Worm (Caenorhabditis elegans) whole organism, L1 larva: ENCODE results near the gene popl-1.

Source experiments
- C04F5.9 ChIP-seq: sonication (generic microtip); optimal IDR thresholded peaks from 2 replicates; lab custom pipeline; 2016; ENCODE audit warnings: missing genetic modification characterization, missing compliant biosample characterization
- C16A3.4 ChIP-seq: fragments of 150-350 bp; optimal IDR thresholded peaks from 2 replicates; lab custom pipeline; 2014; ENCODE audit warnings: missing biosample characterization, missing genetic modification characterization
- Y116A8C.19 ChIP-seq: sonication (generic microtip); optimal IDR thresholded peaks from 2 replicates; lab custom pipeline; 2016; ENCODE audit warnings: missing compliant biosample characterization, missing genetic modification characterization, borderline replicate concordance
- alr-1 ChIP-seq: fragments of 200-800 bp; sonication (Bioruptor generic); optimal IDR thresholded peaks from 2 replicates; lab custom pipeline; 2018; ENCODE audit warnings: borderline replicate concordance, mild to moderate bottlenecking, missing genetic modification characterization, missing compliant biosample characterization
- ama-1 ChIP-seq: fragments of 150-350 bp; optimal IDR thresholded peaks from 2 replicates; lab custom pipeline; 2014
- blmp-1 ChIP-seq: fragments of 150-350 bp; optimal IDR thresholded peaks from 2 replicates; lab custom pipeline; 2014; ENCODE audit warnings: missing biosample characterization, missing genetic modification characterization
- ceh-63 ChIP-seq: fragments of 200-800 bp; sonication (Bioruptor generic); optimal IDR thresholded peaks from 2 replicates; lab custom pipeline; 2018; ENCODE audit warnings: mild to moderate bottlenecking, missing genetic modification characterization, missing compliant biosample characterization
- ceh-88 ChIP-seq: fragments of 200-800 bp; sonication (Bioruptor generic); IDR thresholded peaks from 2 replicates; pipeline ENCODE4 v1.3.6; 2022; ENCODE audit warnings: missing genetic modification characterization, missing compliant biosample characterization
- ceh-90 ChIP-seq: sonication (generic microtip); optimal IDR thresholded peaks from 2 replicates; lab custom pipeline; 2016; ENCODE audit warnings: missing genetic modification characterization, missing compliant biosample characterization
- ces-1 ChIP-seq: fragments of 150-350 bp; optimal IDR thresholded peaks from 2 replicates; lab custom pipeline; 2014; ENCODE audit warnings: missing biosample characterization, missing genetic modification reagents, missing genetic modification characterization
- dsc-1 ChIP-seq: sonication (generic microtip); optimal IDR thresholded peaks from 2 replicates; lab custom pipeline; 2016; ENCODE audit warnings: mild to moderate bottlenecking, missing genetic modification characterization, missing compliant biosample characterization
- efl-1 ChIP-seq, 4 experiments: fragments of 150-350 bp; optimal IDR thresholded peaks in 3 of 4; peaks in 1 of 4; 1 replicate in 1 of 4; 2 replicates in 3 of 4; lab custom pipeline; 2014; ENCODE audit warnings: missing biosample characterization in 2 of 4, missing genetic modification characterization in 2 of 4, missing genetic modification reagents in 2 of 4
- efl-3 ChIP-seq: fragments of 200-800 bp; sonication (Bioruptor generic); optimal IDR thresholded peaks from 2 replicates; lab custom pipeline; 2018; ENCODE audit warnings: mild to moderate bottlenecking, missing genetic modification characterization, missing compliant biosample characterization
- elt-2 ChIP-seq: sonication (generic microtip); optimal IDR thresholded peaks from 2 replicates; lab custom pipeline; 2016; ENCODE audit warnings: missing genetic modification characterization, mild to moderate bottlenecking, inconsistent platforms, missing compliant biosample characterization, missing genetic modification reagents
- elt-3 ChIP-seq, 6 experiments: fragments of 150-350 bp in 1 of 6; sonication (generic microtip); optimal IDR thresholded peaks; 2 replicates each; lab custom pipeline; 2017 to 2018; ENCODE audit warnings: missing biosample characterization in 6 of 6, missing genetic modification characterization in 6 of 6, inconsistent platforms in 1 of 6
- fkh-10 ChIP-seq: sonication (generic microtip); optimal IDR thresholded peaks from 2 replicates; lab custom pipeline; 2017; ENCODE audit warnings: missing biosample characterization, missing genetic modification reagents, missing genetic modification characterization
- fkh-4 ChIP-seq: sonication (generic microtip); optimal IDR thresholded peaks from 2 replicates; lab custom pipeline; 2016; ENCODE audit warnings: missing compliant biosample characterization, missing genetic modification characterization, borderline replicate concordance
- hlh-17 ChIP-seq: fragments of 200-800 bp; sonication (Bioruptor generic); optimal IDR thresholded peaks from 2 replicates; lab custom pipeline; 2018; ENCODE audit warnings: missing genetic modification characterization, mild to moderate bottlenecking, missing compliant biosample characterization, moderate library complexity, borderline replicate concordance
- hlh-4 ChIP-seq: sonication (generic microtip); optimal IDR thresholded peaks from 2 replicates; lab custom pipeline; 2016; ENCODE audit warnings: mild to moderate bottlenecking, missing genetic modification characterization, missing compliant biosample characterization
- irx-1 ChIP-seq: sonication (generic microtip); optimal IDR thresholded peaks from 2 replicates; lab custom pipeline; 2016; ENCODE audit warnings: missing genetic modification characterization, missing compliant biosample characterization
- lin-14 ChIP-seq: fragments of 200-800 bp; sonication (Bioruptor generic); optimal IDR thresholded peaks from 2 replicates; lab custom pipeline; 2018; ENCODE audit warnings: mild to moderate bottlenecking, missing genetic modification characterization, moderate library complexity, missing compliant biosample characterization
- lin-15B ChIP-seq: fragments of 150-350 bp; sonication (generic microtip); optimal IDR thresholded peaks from 3 replicates; lab custom pipeline; 2014; ENCODE audit warnings: missing biosample characterization, missing genetic modification characterization
- lin-35 ChIP-seq, 2 experiments: fragments of 150-350 bp; optimal IDR thresholded peaks; 2 replicates each; lab custom pipeline; 2014; ENCODE audit warnings: missing biosample characterization in 2 of 2, missing genetic modification characterization in 2 of 2, missing genetic modification reagents in 2 of 2
- lin-39 ChIP-seq: fragments of 150-350 bp; optimal IDR thresholded peaks from 2 replicates; lab custom pipeline; 2014; ENCODE audit warnings: missing biosample characterization, missing genetic modification reagents, missing genetic modification characterization
- mab-9 ChIP-seq: fragments of 200-800 bp; sonication (Bioruptor generic); IDR thresholded peaks from 2 replicates; pipeline ENCODE4 v1.3.6; 2022; ENCODE audit warnings: missing genetic modification reagents, missing genetic modification characterization, missing compliant biosample characterization
- mep-1 ChIP-seq: fragments of 150-350 bp; optimal IDR thresholded peaks from 2 replicates; lab custom pipeline; 2014; ENCODE audit warnings: missing biosample characterization, missing genetic modification characterization
- nhr-12 ChIP-seq: sonication (generic microtip); optimal IDR thresholded peaks from 2 replicates; lab custom pipeline; 2017; ENCODE audit warnings: missing biosample characterization, missing genetic modification characterization
- nhr-19 ChIP-seq: fragments of 200-800 bp; sonication (Bioruptor generic); conservative IDR thresholded peaks from 2 replicates; pipeline ENCODE4 v1.3.6; 2022; ENCODE audit warnings: missing genetic modification characterization, missing compliant biosample characterization
- nhr-237 ChIP-seq: fragments of 150-350 bp; optimal IDR thresholded peaks from 2 replicates; lab custom pipeline; 2014; ENCODE audit warnings: missing biosample characterization, missing genetic modification characterization
- nhr-28 ChIP-seq: fragments of 150-350 bp; optimal IDR thresholded peaks from 2 replicates; lab custom pipeline; 2014; ENCODE audit warnings: missing biosample characterization, missing genetic modification characterization
- nhr-47 ChIP-seq: sonication (generic microtip); optimal IDR thresholded peaks from 2 replicates; lab custom pipeline; 2016; ENCODE audit warnings: mild to moderate bottlenecking, missing genetic modification characterization, moderate library complexity, missing compliant biosample characterization
- nhr-84 ChIP-seq: sonication (generic microtip); optimal IDR thresholded peaks from 2 replicates; lab custom pipeline; 2017; ENCODE audit warnings: missing biosample characterization, missing genetic modification characterization
- nhr-85 ChIP-seq: sonication (generic microtip); peaks from one replicate; lab custom pipeline; 2016; ENCODE audit warnings: missing genetic modification characterization, inconsistent platforms, missing compliant biosample characterization
- nhr-90 ChIP-seq: sonication (generic microtip); optimal IDR thresholded peaks from 2 replicates; lab custom pipeline; 2016; ENCODE audit warnings: mild to moderate bottlenecking, missing genetic modification characterization, missing compliant biosample characterization; ENCODE audit not compliant: poor library complexity
- pax-3 ChIP-seq: fragments of 200-800 bp; sonication (Bioruptor generic); optimal IDR thresholded peaks from 2 replicates; lab custom pipeline; 2018; ENCODE audit warnings: mild to moderate bottlenecking, missing genetic modification characterization, moderate library complexity, missing compliant biosample characterization
- rnt-1 ChIP-seq: sonication (generic microtip); optimal IDR thresholded peaks from 2 replicates; lab custom pipeline; 2016; ENCODE audit warnings: mild to moderate bottlenecking, missing genetic modification characterization, moderate library complexity, missing compliant biosample characterization
- snu-23 ChIP-seq: sonication (generic microtip); optimal IDR thresholded peaks from 2 replicates; lab custom pipeline; 2016; ENCODE audit warnings: missing genetic modification characterization, missing compliant biosample characterization
- sox-4 ChIP-seq: sonication (generic microtip); optimal IDR thresholded peaks from 2 replicates; lab custom pipeline; 2016; ENCODE audit warnings: missing genetic modification characterization, missing compliant biosample characterization
- sptf-1 ChIP-seq: fragments of 150-350 bp; optimal IDR thresholded peaks from 2 replicates; lab custom pipeline; 2014; ENCODE audit warnings: missing biosample characterization, missing genetic modification characterization
- tbx-2 ChIP-seq: sonication (generic microtip); optimal IDR thresholded peaks from 2 replicates; lab custom pipeline; 2016; ENCODE audit warnings: missing genetic modification characterization, missing compliant biosample characterization
- unc-30 ChIP-seq: sonication (generic microtip); optimal IDR thresholded peaks from 2 replicates; lab custom pipeline; 2017; ENCODE audit warnings: missing biosample characterization, missing genetic modification characterization
- unc-62 ChIP-seq: fragments of 150-350 bp; optimal IDR thresholded peaks from 2 replicates; lab custom pipeline; 2014; ENCODE audit warnings: missing biosample characterization, missing genetic modification reagents, missing genetic modification characterization

popl-1 gene

DNA sequence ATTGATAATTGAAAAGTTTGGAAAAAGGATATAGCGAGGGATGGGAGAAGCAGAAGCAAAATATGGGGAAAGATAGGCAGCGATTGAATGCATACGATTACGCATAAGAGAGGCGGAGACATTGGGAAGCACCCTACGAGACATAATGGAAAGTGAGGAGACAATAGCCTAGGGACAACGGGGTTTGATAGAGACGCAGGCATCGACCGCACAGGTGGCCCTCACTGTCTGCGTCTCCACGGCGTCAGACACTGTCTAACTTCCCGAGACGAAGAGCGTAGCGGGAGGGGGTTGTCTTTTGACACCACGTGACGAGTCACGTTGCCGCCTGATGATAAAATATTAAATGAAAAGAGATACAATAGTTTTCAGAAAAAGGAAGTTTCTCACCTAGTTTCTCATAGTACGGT lies 9.7 kb downstream of the popl-1 start (continued):
- TF ChIP-seq pax-3 (tag; lab: Kevin White, UChicago) (peak; percentile 88), efl-1 (optimal IDR thresholded peaks at IDR 0.05; lab: Kevin White, UChicago) (peak; percentile 91 to 99), efl-1 (GFP tag; optimal IDR thresholded peaks at IDR 0.05 in 1 of 2; lab: Kevin White, UChicago) (peak; percentile 65 to 98), mep-1 (tag; lab: Kevin White, UChicago) (peak; percentile 78), ceh-90 (no peak), elt-2 (tag; lab: Kevin White, UChicago) (peak; percentile 95)

DNA sequence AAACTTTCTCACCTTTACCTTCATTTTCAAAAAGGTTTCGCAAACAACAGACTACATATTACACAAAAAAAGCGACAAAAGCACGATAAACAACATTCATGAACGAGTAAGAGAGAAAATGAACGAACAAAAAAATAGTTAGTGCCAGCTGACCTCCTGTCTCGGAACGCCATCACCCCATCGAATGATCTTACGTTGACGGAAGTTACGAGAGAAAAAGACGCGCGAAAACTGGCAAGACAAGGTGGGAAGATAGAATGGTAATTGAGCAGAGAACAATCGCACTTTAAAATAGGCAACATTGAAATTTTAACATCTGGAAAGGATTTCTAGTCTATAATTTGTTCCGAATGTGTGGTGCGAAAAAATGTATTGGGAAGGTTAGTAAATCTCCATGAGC lies 10.5 kb downstream of the popl-1 start:
- peak; percentile 50 for TF ChIP-seq blmp-1
- no peak for TF ChIP-seq lin-15B (tag; lab: Kevin White, UChicago)
- TF ChIP-seq lin-39 (tag; lab: Kevin White, UChicago), result no peak
- TF ChIP-seq nhr-19 (GFP tag; lab: Robert Waterston, UW), result peak; percentile 42
- TF ChIP-seq C16A3.4 (tag; lab: Kevin White, UChicago), result no peak
- TF ChIP-seq ces-1 (GFP tag; lab: Kevin White, UChicago), result no peak
- no peak for TF ChIP-seq hlh-4
- TF ChIP-seq sptf-1 (tag; lab: Kevin White, UChicago), result no peak
- peak; percentile 65 for TF ChIP-seq ama-1 (lab: Kevin White, UChicago)
- no peak for TF ChIP-seq snu-23
- TF ChIP-seq nhr-85 (tag; lab: Kevin White, UChicago), result no peak
- TF ChIP-seq tbx-2 (tag; lab: Kevin White, UChicago), result no peak
- TF ChIP-seq nhr-47 (tag; lab: Kevin White, UChicago), result no peak
- TF ChIP-seq elt-3 (tag; optimal IDR thresholded peaks at IDR 0.05; lab: Kevin White, UChicago), result peak in 1 of 6 experiments; percentile 6
- TF ChIP-seq rnt-1 (tag; lab: Kevin White, UChicago), result peak; percentile 10
- no peak for TF ChIP-seq elt-2 (tag; lab: Kevin White, UChicago)
- no peak for TF ChIP-seq unc-30 (tag; lab: Kevin White, UChicago)
- TF ChIP-seq fkh-4 (tag; lab: Kevin White, UChicago), result peak; percentile 42
- no peak for TF ChIP-seq irx-1 (tag; lab: Kevin White, UChicago)
- TF ChIP-seq hlh-17 (GFP tag; lab: Kevin White, UChicago), result no peak
- no peak for TF ChIP-seq alr-1
- TF ChIP-seq C04F5.9 (tag; lab: Kevin White, UChicago), result no peak
- TF ChIP-seq lin-14 (GFP tag; lab: Kevin White, UChicago), result peak; percentile 34
- TF ChIP-seq mab-9 (GFP tag; lab: Robert Waterston, UW), result no peak
- no peak for TF ChIP-seq nhr-28 (tag; lab: Kevin White, UChicago)
- TF ChIP-seq mep-1 (tag; lab: Kevin White, UChicago), result peak; percentile 32
- TF ChIP-seq ceh-88 (GFP tag; lab: Robert Waterston, UW), result no peak
- TF ChIP-seq nhr-90 (tag; lab: Kevin White, UChicago), result peak; percentile 14
- no peak for TF ChIP-seq nhr-84 (tag; lab: Kevin White, UChicago)
- TF ChIP-seq nhr-237 (tag; lab: Kevin White, UChicago), result no peak
- TF ChIP-seq ceh-63 (GFP tag; lab: Kevin White, UChicago), result no peak
- TF ChIP-seq sox-4 (tag; lab: Kevin White, UChicago), result no peak
- peak in 1 of 2 experiments; percentile 45 for TF ChIP-seq lin-35 (GFP tag; optimal IDR thresholded peaks at IDR 0.05; lab: Kevin White, UChicago)
- TF ChIP-seq nhr-12 (tag; lab: Kevin White, UChicago), result no peak
- no peak for TF ChIP-seq ceh-90
- TF ChIP-seq fkh-10 (GFP tag; lab: Kevin White, UChicago), result no peak
- TF ChIP-seq dsc-1 (tag; lab: Kevin White, UChicago), result peak; percentile 69
- TF ChIP-seq unc-62, result no peak
- TF ChIP-seq Y116A8C.19 (tag; lab: Kevin White, UChicago), result no peak
- no peak for TF ChIP-seq efl-3 (GFP tag; lab: Kevin White, UChicago)
- TF ChIP-seq, all 84 proteins: peak for 11
